Worm (Caenorhabditis elegans): ENCODE results near the gene F47C12.13.

The F47C12.13 gene

ce11 chrIV:4005166-4005565, 10.9 kb upstream of the F47C12.13 start:
- TF ChIP-seq elt-3 (tag; optimal IDR thresholded peaks at IDR 0.05) (no peak), fkh-10 (GFP tag; optimal IDR thresholded peaks at IDR 0.05) (peak; percentile 42), ets-5 (GFP tag; IDR thresholded peaks at IDR 0.05) (no peak), lin-14 (GFP tag; optimal IDR thresholded peaks at IDR 0.05) (peak; percentile 58), ztf-11 (tag; optimal IDR thresholded peaks at IDR 0.05) (no peak)

ce11 chrIV:4004221-4004620, 10.0 kb upstream of the F47C12.13 start:
- TF ChIP-seq nhr-12 (tag; optimal IDR thresholded peaks at IDR 0.05) (no peak), pax-3 (tag; optimal IDR thresholded peaks at IDR 0.05) (no peak), nhr-77 (tag; optimal IDR thresholded peaks at IDR 0.05) (no peak), nhr-28 (tag; optimal IDR thresholded peaks at IDR 0.05) (no peak), xbp-1 (tag; optimal IDR thresholded peaks at IDR 0.05) (no peak), ceh-90 (tag; optimal IDR thresholded peaks at IDR 0.05) (no peak), mab-9 (GFP tag; IDR thresholded peaks at IDR 0.05) (no peak), hlh-17 (GFP tag; optimal IDR thresholded peaks at IDR 0.05; ENCODE audit: borderline replicate concordance) (no peak), unc-86 (tag; optimal IDR thresholded peaks at IDR 0.05) (no peak), C34B4.2 (tag; optimal IDR thresholded peaks at IDR 0.05) (no peak), lin-15B (tag; optimal IDR thresholded peaks at IDR 0.05) (no peak), nhr-76 (tag; optimal IDR thresholded peaks at IDR 0.05) (no peak), F16B12.6 (tag; optimal IDR thresholded peaks at IDR 0.05) (no peak), unc-130 (tag; optimal IDR thresholded peaks at IDR 0.05) (no peak), dpl-1 (GFP tag; optimal IDR thresholded peaks at IDR 0.05) (no peak), ceh-82 (tag; optimal IDR thresholded peaks at IDR 0.05) (no peak)

ce11 chrIV:3999662-4000061, 5.4 kb upstream of the F47C12.13 start:
- no peak for TF ChIP-seq nhr-12 (tag; optimal IDR thresholded peaks at IDR 0.05)

ce11 chrIV:3998517-3998916, 4.3 kb upstream of the F47C12.13 start, which contains the start of gene F47C12.8:
Gene F47C12.8 (minus strand): TSS chrIV:3998617.
- no peak for TF ChIP-seq Y116A8C.19 (tag; optimal IDR thresholded peaks at IDR 0.05; ENCODE audit: borderline replicate concordance)
- no peak for TF ChIP-seq rnt-1 (tag; optimal IDR thresholded peaks at IDR 0.05)
- no peak for TF ChIP-seq nhr-76 (tag; optimal IDR thresholded peaks at IDR 0.05)

ce11 chrIV:3995384-3995783, 1.2 kb upstream of the F47C12.13 start, which contains the start of gene F47C12.7:
Gene F47C12.7 (minus strand): TSS chrIV:3995484.
- TF ChIP-seq efl-1 (optimal IDR thresholded peaks at IDR 0.05) (no peak), efl-1 (GFP tag; optimal IDR thresholded peaks at IDR 0.05 in 1 of 2) (peak in 1 of 2 experiments; percentile 60), nhr-85 (tag) (no peak)

- TF ChIP-seq snu-23 (GFP tag; optimal IDR thresholded peaks at IDR 0.05) (no peak), lin-15B (tag; optimal IDR thresholded peaks at IDR 0.05) (no peak), dpl-1 (GFP tag; optimal IDR thresholded peaks at IDR 0.05) (no peak)
Observed at ce11 chrIV:3993292-3993691, 926 bp downstream of the F47C12.13 start, which contains the start of gene F47C12.6. Gene F47C12.6 (minus strand): TSS chrIV:3993392.

- TF ChIP-seq nhr-90 (tag; optimal IDR thresholded peaks at IDR 0.05; ENCODE audit: poor library complexity), result peak; percentile 3
- peak; percentile 98 for TF ChIP-seq jun-1 (tag; optimal IDR thresholded peaks at IDR 0.05)
- no peak for TF ChIP-seq lin-14 (GFP tag; optimal IDR thresholded peaks at IDR 0.05)
- TF ChIP-seq lin-39 (tag; optimal IDR thresholded peaks at IDR 0.05), result no peak
- TF ChIP-seq nhr-28 (tag; optimal IDR thresholded peaks at IDR 0.05), result no peak
- no peak for TF ChIP-seq efl-3 (GFP tag; optimal IDR thresholded peaks at IDR 0.05)
- no peak for TF ChIP-seq ztf-11 (tag; optimal IDR thresholded peaks at IDR 0.05)
- TF ChIP-seq fkh-4 (tag; optimal IDR thresholded peaks at IDR 0.05; ENCODE audit: borderline replicate concordance), result no peak
- no peak for TF ChIP-seq zip-4 (GFP tag; optimal IDR thresholded peaks at IDR 0.05)
- TF ChIP-seq pqm-1 (tag; optimal IDR thresholded peaks at IDR 0.05), result peak; percentile 98
- no peak for TF ChIP-seq rnt-1 (tag; optimal IDR thresholded peaks at IDR 0.05)
- no peak for TF ChIP-seq egl-27 (tag; optimal IDR thresholded peaks at IDR 0.05)
- no peak for TF ChIP-seq fos-1 (tag; optimal IDR thresholded peaks at IDR 0.05)
- TF ChIP-seq lsy-2 (tag; optimal IDR thresholded peaks at IDR 0.05), result no peak
- no peak for TF ChIP-seq nhr-84 (tag; optimal IDR thresholded peaks at IDR 0.05)
- no peak for TF ChIP-seq lir-3 (tag; optimal IDR thresholded peaks at IDR 0.05; ENCODE audit: poor library complexity)
- TF ChIP-seq lin-35 (GFP tag; optimal IDR thresholded peaks at IDR 0.05), result peak in 1 of 2 experiments; percentile 61
- no peak for TF ChIP-seq unc-86 (tag; optimal IDR thresholded peaks at IDR 0.05)
- TF ChIP-seq fkh-8 (tag; optimal IDR thresholded peaks at IDR 0.05), result no peak
Observed at ce11 chrIV:3988638-3989152, 5.5 kb downstream of the F47C12.13 start, which contains the start of gene clec-78. Gene clec-78 (plus strand): TSS chrIV:3989102.

Data from whole organism, L1 larva.